Fruit fly (Drosophila melanogaster) whole organism, pupa: ENCODE measurements around the gene CG6296.

Source experiments
- CG13204 ChIP-seq: fragments of 200-800 bp; sonication (Bioruptor generic); optimal IDR thresholded peaks from 2 replicates; lab custom pipeline; 2018; ENCODE audit warnings: missing biosample characterization, mild to moderate bottlenecking, missing genetic modification characterization, moderate library complexity
- CG15710 ChIP-seq: fragments of 200-800 bp; sonication (Bioruptor generic); optimal IDR thresholded peaks from 2 replicates; lab custom pipeline; 2018; ENCODE audit warnings: missing biosample characterization, mild to moderate bottlenecking, missing genetic modification characterization, moderate library complexity
- CG17806 ChIP-seq: fragments of 200-800 bp; sonication (Bioruptor generic); optimal IDR thresholded peaks from 2 replicates; lab custom pipeline; 2018; ENCODE audit warnings: missing biosample characterization, mild to moderate bottlenecking, missing genetic modification characterization, moderate library complexity
- CG8159 ChIP-seq: fragments of 200-800 bp; sonication (Bioruptor generic); optimal IDR thresholded peaks from 3 replicates; lab custom pipeline; 2018; ENCODE audit warnings: missing biosample characterization, mild to moderate bottlenecking, missing genetic modification characterization, moderate library complexity

DNA sequence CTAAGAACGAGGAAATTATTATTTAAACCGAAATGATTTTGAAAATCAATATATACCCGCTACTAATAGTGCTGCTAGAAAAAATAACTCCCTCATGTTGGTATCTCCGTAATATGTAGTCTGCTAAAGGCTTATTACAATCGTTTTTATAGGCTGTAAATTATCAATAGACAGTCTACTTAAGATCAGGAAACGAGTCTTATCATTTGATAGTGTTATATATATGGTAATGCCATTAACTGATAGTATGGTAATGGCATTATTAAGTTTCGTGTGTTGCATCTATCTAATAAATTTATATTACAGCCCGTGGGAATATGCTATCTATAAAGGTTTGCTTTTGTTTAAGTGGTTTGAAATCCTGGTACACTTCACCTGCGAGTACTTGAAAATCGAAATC lies 12.9 kb upstream of the CG6296 start, which contains the start of gene CG17192:
- TF ChIP-seq CG15710 (tag; lab: Kevin White, UChicago): no peak
- no peak for TF ChIP-seq CG13204
- no peak for TF ChIP-seq CG17806 (tag; lab: Kevin White, UChicago)
- TF ChIP-seq CG8159 (tag; lab: Kevin White, UChicago): no peak
